Worm (Caenorhabditis elegans): ENCODE measurements around the gene K11D12.11.
A peak's percentile ranks its signal among the peaks of the same experiment; 100 is the strongest.

Gene K11D12.11

DNA sequence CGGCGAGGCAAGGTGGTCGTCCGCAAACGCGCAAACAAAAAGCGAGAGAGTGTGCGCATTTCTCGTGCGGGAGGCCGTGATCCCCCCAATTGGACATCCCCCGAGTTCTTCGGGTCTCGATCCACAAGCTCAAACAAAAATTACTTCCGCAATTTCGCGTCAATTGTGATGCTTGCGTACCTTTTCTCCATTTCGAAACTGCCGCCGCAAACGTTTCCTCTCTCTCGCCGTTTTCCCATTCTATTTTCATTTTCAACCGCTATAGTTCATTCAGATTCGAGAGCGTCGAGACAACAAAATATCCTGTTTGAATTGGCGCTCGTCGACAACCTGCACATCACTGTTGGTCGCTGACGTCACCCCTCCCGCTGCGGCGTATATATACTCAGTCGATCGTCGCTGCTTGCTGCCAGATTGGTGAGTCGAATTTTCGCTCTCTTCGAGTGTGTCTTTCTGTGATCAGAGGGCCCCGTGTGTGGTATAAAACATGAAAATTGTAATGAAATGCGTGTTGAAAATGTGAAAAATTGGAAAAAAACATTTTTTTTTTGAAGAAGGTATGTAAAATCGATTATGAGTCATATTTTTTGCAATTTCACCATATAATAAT is 10.0 kb upstream of the K11D12.11 start, which contains the start of the genes pqn-51 and K11D12.14 (continued):
- TF ChIP-seq tlp-1 (tag; optimal IDR thresholded peaks at IDR 0.05) (no peak), ztf-4 (tag; optimal IDR thresholded peaks at IDR 0.05) (peak; percentile 93), pqm-1 (tag; optimal IDR thresholded peaks at IDR 0.05) (no peak), blmp-1 (tag; optimal IDR thresholded peaks at IDR 0.05) (peak; percentile 99), nhr-90 (tag; optimal IDR thresholded peaks at IDR 0.05; ENCODE audit: poor library complexity) (peak; percentile 96), ceh-88 (GFP tag; IDR thresholded peaks at IDR 0.05) (peak; percentile 93), unc-30 (tag; optimal IDR thresholded peaks at IDR 0.05) (no peak), C16A3.4 (tag; optimal IDR thresholded peaks at IDR 0.05) (peak; percentile 91), lir-3 (tag; optimal IDR thresholded peaks at IDR 0.05; ENCODE audit: poor library complexity) (peak; percentile 79), pag-3 (tag; optimal IDR thresholded peaks at IDR 0.05; ENCODE audit: borderline replicate concordance, insufficient read depth) (no peak), ces-1 (GFP tag; optimal IDR thresholded peaks at IDR 0.05) (no peak), zag-1 (tag; optimal IDR thresholded peaks at IDR 0.05) (no peak), sup-37 (GFP tag; optimal IDR thresholded peaks at IDR 0.05) (peak; percentile 87), hlh-4 (tag; optimal IDR thresholded peaks at IDR 0.05) (peak; percentile 46), unc-98 (GFP tag; IDR thresholded peaks at IDR 0.05) (peak; percentile 84), vab-15 (tag; optimal IDR thresholded peaks at IDR 0.05) (peak; percentile 73), F16B12.6 (tag; optimal IDR thresholded peaks at IDR 0.05) (peak; percentile 94), irx-1 (tag; optimal IDR thresholded peaks at IDR 0.05) (peak; percentile 95), alr-1 (tag; optimal IDR thresholded peaks at IDR 0.05; ENCODE audit: borderline replicate concordance) (no peak), ama-1 (optimal IDR thresholded peaks at IDR 0.05) (peak; percentile 95), ceh-82 (tag; optimal IDR thresholded peaks at IDR 0.05) (peak; percentile 56 to 89 (median 62)), dsc-1 (tag; optimal IDR thresholded peaks at IDR 0.05) (peak; percentile 97), nhr-84 (tag; optimal IDR thresholded peaks at IDR 0.05) (no peak), sox-4 (tag; optimal IDR thresholded peaks at IDR 0.05) (peak; percentile 85), xbp-1 (tag; optimal IDR thresholded peaks at IDR 0.05) (peak; percentile 99), mdl-1 (tag; optimal IDR thresholded peaks at IDR 0.05) (peak in 1 of 2 experiments; percentile 88), Y116A8C.19 (tag; optimal IDR thresholded peaks at IDR 0.05; ENCODE audit: borderline replicate concordance) (no peak), aha-1 (tag; optimal IDR thresholded peaks at IDR 0.05) (no peak), hlh-17 (GFP tag; optimal IDR thresholded peaks at IDR 0.05; ENCODE audit: borderline replicate concordance) (no peak), efl-1 (optimal IDR thresholded peaks at IDR 0.05) (peak; percentile 82 to 95), efl-1 (GFP tag; optimal IDR thresholded peaks at IDR 0.05 in 1 of 2) (peak; percentile 92 to 99), lin-14 (GFP tag; optimal IDR thresholded peaks at IDR 0.05) (peak; percentile 98), pax-3 (tag; optimal IDR thresholded peaks at IDR 0.05) (peak; percentile 91), nhr-12 (tag; optimal IDR thresholded peaks at IDR 0.05) (peak; percentile 8), mef-2 (tag; optimal IDR thresholded peaks at IDR 0.05) (peak; percentile 68), nhr-77 (tag; optimal IDR thresholded peaks at IDR 0.05) (peak; percentile 97), fkh-4 (tag; optimal IDR thresholded peaks at IDR 0.05; ENCODE audit: borderline replicate concordance) (peak; percentile 60), nhr-20 (tag; optimal IDR thresholded peaks at IDR 0.05) (peak; percentile 98), grh-1 (GFP tag; IDR thresholded peaks at IDR 0.05) (peak; percentile 97), snpc-4 (tag; optimal IDR thresholded peaks at IDR 0.05) (peak; percentile 71), nhr-11 (tag; optimal IDR thresholded peaks at IDR 0.05) (peak; percentile 87), elt-2 (tag; optimal IDR thresholded peaks at IDR 0.05) (peak; percentile 71), nhr-47 (tag; optimal IDR thresholded peaks at IDR 0.05) (peak; percentile 98), snu-23 (GFP tag; optimal IDR thresholded peaks at IDR 0.05) (peak; percentile 97), lin-15B (tag; optimal IDR thresholded peaks at IDR 0.05) (peak; percentile 81), nhr-19 (GFP tag; conservative IDR thresholded peaks at IDR 0.05) (peak; percentile 98), hpl-2 (GFP tag; optimal IDR thresholded peaks at IDR 0.05) (peak; percentile 36), efl-3 (GFP tag; optimal IDR thresholded peaks at IDR 0.05) (no peak)
